Fruit fly (Drosophila melanogaster): ENCODE measurements around the gene sip3.
A peak's percentile ranks its signal among the peaks of the same experiment; 100 is the strongest.

DNA sequence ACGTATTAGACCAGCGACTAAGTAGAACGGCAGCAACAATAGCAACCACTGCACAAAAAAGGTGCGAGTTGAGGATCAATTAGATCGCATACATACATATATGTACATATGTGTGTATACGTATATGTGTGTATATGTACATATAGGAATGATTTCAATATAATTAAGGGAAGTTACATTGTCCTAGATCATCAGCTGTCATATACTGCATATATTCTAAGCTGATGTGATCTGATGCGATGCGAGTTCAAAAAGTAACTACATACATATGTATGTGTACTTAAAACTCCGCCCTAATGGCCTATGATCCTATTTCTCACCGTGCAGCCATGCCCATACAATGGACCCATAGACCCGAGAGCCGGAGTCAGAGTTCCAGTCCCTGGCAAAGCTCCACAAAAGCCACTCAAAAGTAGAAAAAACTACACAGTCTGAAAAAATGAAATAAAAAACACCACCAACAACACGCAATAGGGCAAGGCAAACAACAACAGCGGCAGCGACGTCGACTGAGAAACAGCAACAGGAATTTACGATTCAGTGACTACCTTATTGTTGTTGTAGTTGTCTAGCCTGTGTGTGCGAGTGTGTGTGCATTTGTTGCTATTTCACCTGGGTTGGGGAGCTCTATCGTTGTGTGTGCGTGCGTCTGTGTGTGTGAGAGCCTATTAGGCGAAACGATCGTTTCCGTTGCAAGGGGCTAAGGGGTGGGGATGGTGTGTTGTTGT is 48.6 kb upstream of the sip3 start:
- TF ChIP-seq CG14711 (tag; optimal IDR thresholded peaks at IDR 0.05) (no peak), kay (GFP tag; ENCODE audit: borderline replicate concordance) (no peak), pad (GFP tag; optimal IDR thresholded peaks at IDR 0.05) (peak; percentile 27), toe (GFP tag; optimal IDR thresholded peaks at IDR 0.05) (peak; percentile 39), CG11617 (GFP tag; optimal IDR thresholded peaks at IDR 0.05) (no peak), Mnt (GFP tag; optimal IDR thresholded peaks at IDR 0.05) (no peak), cnc (optimal IDR thresholded peaks at IDR 0.05) (no peak), bab1 (GFP tag; optimal IDR thresholded peaks at IDR 0.05) (no peak), cic (GFP tag; optimal IDR thresholded peaks at IDR 0.05) (no peak), CG5204 (GFP tag; optimal IDR thresholded peaks at IDR 0.05) (no peak), Hr96 (GFP tag; optimal IDR thresholded peaks at IDR 0.05) (no peak), CG1620 (GFP tag; optimal IDR thresholded peaks at IDR 0.05) (no peak), CG33017 (tag; optimal IDR thresholded peaks at IDR 0.05) (no peak), tj (GFP tag; optimal IDR thresholded peaks at IDR 0.05) (no peak)

Data from whole organism, adult.